Fruit fly (Drosophila melanogaster) whole organism, prepupa: ENCODE data around the gene Dap160.

ENCODE experiments used
- CG11294 ChIP-seq: fragments of 200-800 bp; sonication (Bioruptor generic); IDR thresholded peaks from 2 replicates; pipeline ENCODE4 v1.3.6; 2022; ENCODE audit warnings: missing biosample characterization, missing genetic modification characterization
- CG15336 ChIP-seq: fragments of 200-800 bp; sonication (Bioruptor generic); IDR thresholded peaks from 2 replicates; pipeline ENCODE4 v1.3.6; 2022; ENCODE audit warnings: missing biosample characterization, missing genetic modification characterization
- CG1621 ChIP-seq: fragments of 200-800 bp; sonication (Bioruptor generic); optimal IDR thresholded peaks from 3 replicates; lab custom pipeline; 2018; ENCODE audit warnings: missing biosample characterization, mild to moderate bottlenecking, missing genetic modification characterization
- Hr39 ChIP-seq: fragments of 200-800 bp; sonication (Bioruptor generic); optimal IDR thresholded peaks from 2 replicates; lab custom pipeline; 2016; ENCODE audit warnings: missing biosample characterization, missing genetic modification characterization
- Sox15 ChIP-seq: fragments of 200-800 bp; sonication (Bioruptor generic); optimal IDR thresholded peaks from 3 replicates; lab custom pipeline; 2016; ENCODE audit warnings: missing biosample characterization, missing genetic modification characterization

dm6 chr2L:21156156-21157040 is 14.3 kb upstream of the Dap160 start, which contains the start of the genes Mpp6 and E2f2:
- no peak for TF ChIP-seq Hr39 (GFP tag; lab: Kevin White, UChicago)
- TF ChIP-seq CG15336 (GFP tag; lab: Robert Waterston, UW), result no peak
- no peak for TF ChIP-seq CG1621 (tag; lab: Kevin White, UChicago)
- no peak for TF ChIP-seq Sox15 (GFP tag; lab: Kevin White, UChicago)
- TF ChIP-seq CG11294 (GFP tag; lab: Robert Waterston, UW), result no peak
